Fruit fly (Drosophila melanogaster): ENCODE measurements around the gene CG31606.
A peak's percentile ranks its signal among the peaks of the same experiment; 100 is the strongest.

CG31606 gene

DNA sequence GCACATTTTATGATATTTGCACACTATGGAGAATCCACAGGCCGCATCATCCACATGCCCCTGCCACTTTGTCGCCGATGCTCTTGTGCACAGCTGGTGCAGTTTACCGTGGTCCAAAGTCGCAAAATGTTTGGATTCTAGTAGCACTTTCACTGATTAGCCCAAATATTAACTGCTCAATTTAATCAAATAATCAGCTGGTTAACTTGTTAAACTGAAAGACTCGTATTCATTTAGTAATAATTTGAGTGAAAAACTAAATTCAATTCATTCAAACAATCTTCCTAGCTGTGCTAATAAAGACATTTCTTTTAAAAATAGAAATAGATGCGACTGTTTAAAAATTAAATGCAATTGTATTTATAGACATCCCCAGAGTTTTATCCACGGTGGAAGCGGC is 20.7 kb downstream of the CG31606 start:
- no peak for TF ChIP-seq Hr96 (GFP tag; optimal IDR thresholded peaks at IDR 0.05)
- no peak for TF ChIP-seq CG7045 (GFP tag; optimal IDR thresholded peaks at IDR 0.05)

DNA sequence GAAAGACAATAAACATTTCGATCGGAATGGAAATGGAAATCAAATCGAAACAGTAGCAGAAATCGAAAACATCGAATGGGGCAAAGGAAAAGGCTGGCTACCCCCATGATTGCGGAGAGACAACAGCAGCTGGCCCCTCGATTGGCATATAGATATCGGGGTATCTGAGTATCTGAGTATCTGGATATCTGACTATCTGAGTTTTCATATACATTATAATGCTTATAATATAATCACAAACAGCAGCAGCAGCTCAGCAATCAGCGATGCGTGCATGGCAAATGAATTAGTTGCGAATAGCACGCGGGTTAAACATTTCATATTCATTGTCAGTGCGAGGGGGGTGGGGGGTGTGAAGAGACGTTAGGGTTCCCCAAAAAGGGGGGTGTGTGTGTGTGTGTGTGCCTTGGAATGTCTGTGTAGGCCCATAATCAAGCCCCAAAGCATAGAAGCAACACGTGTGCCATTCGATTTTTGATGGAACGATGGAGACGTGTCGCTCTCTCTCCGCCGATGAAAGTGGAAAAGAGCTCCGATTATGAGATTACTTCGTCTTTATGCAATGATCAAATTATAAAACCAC is 23.3 kb downstream of the CG31606 start:
- no peak for TF ChIP-seq CG7045 (GFP tag; optimal IDR thresholded peaks at IDR 0.05)
- no peak for TF ChIP-seq cic (GFP tag; optimal IDR thresholded peaks at IDR 0.05)
- TF ChIP-seq pad (GFP tag; optimal IDR thresholded peaks at IDR 0.05) = no peak
- no peak for TF ChIP-seq Clk (GFP tag; optimal IDR thresholded peaks at IDR 0.05)
- TF ChIP-seq toe (GFP tag; optimal IDR thresholded peaks at IDR 0.05) = no peak
- TF ChIP-seq CG1620 (GFP tag; optimal IDR thresholded peaks at IDR 0.05) = no peak
- no peak for TF ChIP-seq tj (GFP tag; optimal IDR thresholded peaks at IDR 0.05)
- no peak for TF ChIP-seq CG5204 (GFP tag; optimal IDR thresholded peaks at IDR 0.05)
- TF ChIP-seq Mnt (GFP tag; optimal IDR thresholded peaks at IDR 0.05) = no peak
- TF ChIP-seq Crg-1 (GFP tag; optimal IDR thresholded peaks at IDR 0.05) = no peak
- no peak for TF ChIP-seq CG33017 (tag; optimal IDR thresholded peaks at IDR 0.05)
- TF ChIP-seq ovo (GFP tag; optimal IDR thresholded peaks at IDR 0.05) = no peak
- no peak for TF ChIP-seq bab1 (GFP tag; optimal IDR thresholded peaks at IDR 0.05)
- no peak for TF ChIP-seq cnc (optimal IDR thresholded peaks at IDR 0.05)
- TF ChIP-seq CG14711 (tag; optimal IDR thresholded peaks at IDR 0.05) = no peak

DNA sequence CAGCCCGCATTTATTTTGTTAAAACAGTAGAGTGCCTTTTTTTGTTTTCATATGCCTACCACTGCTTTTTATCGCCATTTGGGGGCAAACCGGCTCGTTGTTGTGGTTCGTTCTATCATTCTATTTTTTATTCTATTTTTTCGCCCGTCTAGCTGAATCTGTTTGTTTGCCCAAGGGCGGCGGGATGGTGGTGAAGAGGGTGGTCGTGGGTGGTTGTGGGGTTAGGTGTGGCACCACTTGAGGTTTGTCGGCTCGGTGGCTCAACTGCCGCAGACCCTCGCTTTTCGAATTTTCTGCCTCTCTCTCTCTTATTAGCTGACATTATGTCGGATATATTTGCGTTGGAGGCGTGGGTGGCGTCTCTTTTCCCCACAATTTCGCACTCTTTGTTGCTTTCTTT is 24.1 kb downstream of the CG31606 start:
- TF ChIP-seq CG7101 (tag; optimal IDR thresholded peaks at IDR 0.05) (no peak), kay (GFP tag; ENCODE audit: borderline replicate concordance) (peak; percentile 30), CG14711 (tag; optimal IDR thresholded peaks at IDR 0.05) (no peak), CG12768 (GFP tag; optimal IDR thresholded peaks at IDR 0.05) (peak; percentile 37), CG33017 (tag; optimal IDR thresholded peaks at IDR 0.05) (no peak), cnc (optimal IDR thresholded peaks at IDR 0.05) (no peak), cic (GFP tag; optimal IDR thresholded peaks at IDR 0.05) (peak; percentile 6), CG7045 (GFP tag; optimal IDR thresholded peaks at IDR 0.05) (no peak), toe (GFP tag; optimal IDR thresholded peaks at IDR 0.05) (no peak), CG1620 (GFP tag; optimal IDR thresholded peaks at IDR 0.05) (no peak), ovo (GFP tag; optimal IDR thresholded peaks at IDR 0.05) (no peak)

DNA sequence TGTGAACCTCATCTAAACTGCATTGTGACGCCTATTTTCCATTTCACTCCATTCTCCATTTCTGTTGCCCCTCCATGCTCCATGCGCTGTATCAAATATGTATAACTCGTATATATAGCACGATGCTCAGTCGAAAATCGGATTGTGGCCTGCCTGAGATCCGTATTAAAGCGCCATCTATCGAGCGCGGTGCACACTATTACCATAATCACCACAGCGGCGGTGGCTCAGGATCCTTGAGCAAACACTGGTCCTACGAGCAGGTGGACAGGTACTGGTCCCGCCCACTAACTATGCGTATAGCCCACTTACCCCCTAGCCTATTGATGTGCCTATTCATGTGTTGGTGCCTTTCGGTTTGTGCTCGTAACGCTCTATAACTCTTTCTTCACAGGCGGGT is 37.6 kb downstream of the CG31606 start:
- TF ChIP-seq ovo (GFP tag; optimal IDR thresholded peaks at IDR 0.05) (no peak), cic (GFP tag; optimal IDR thresholded peaks at IDR 0.05) (no peak), Mnt (GFP tag; optimal IDR thresholded peaks at IDR 0.05) (no peak), Clk (GFP tag; optimal IDR thresholded peaks at IDR 0.05) (no peak), CG11617 (GFP tag; optimal IDR thresholded peaks at IDR 0.05) (no peak), kay (GFP tag; ENCODE audit: borderline replicate concordance) (no peak), cnc (optimal IDR thresholded peaks at IDR 0.05) (no peak), tj (GFP tag; optimal IDR thresholded peaks at IDR 0.05) (no peak), Crg-1 (GFP tag; optimal IDR thresholded peaks at IDR 0.05) (no peak), Hr96 (GFP tag; optimal IDR thresholded peaks at IDR 0.05) (no peak), CG14711 (tag; optimal IDR thresholded peaks at IDR 0.05) (no peak)

DNA sequence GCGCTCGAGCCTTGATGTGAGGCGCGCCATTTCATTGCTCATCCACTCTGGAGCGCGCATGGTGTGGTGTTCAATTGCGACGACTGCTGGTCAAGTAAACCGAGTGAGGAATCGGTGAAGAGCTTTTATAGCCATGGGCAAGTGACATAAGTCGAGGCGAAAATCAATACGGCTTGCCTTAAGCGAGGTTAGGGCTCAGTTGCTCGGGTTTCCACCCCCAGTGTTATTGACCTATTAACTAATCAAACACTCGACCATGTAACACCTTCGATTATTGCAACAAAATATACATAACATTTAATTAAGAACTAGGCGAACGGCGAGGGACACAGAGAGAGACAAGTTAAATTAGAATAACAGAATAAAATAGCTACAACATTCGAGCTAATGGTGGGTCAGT is 43.3 kb downstream of the CG31606 start, which contains the start of gene CG34134:
Gene CG34134 (minus strand): TSS at position 101 of the 400 bp plus-strand sequence.
- TF ChIP-seq bab1 (GFP tag; optimal IDR thresholded peaks at IDR 0.05) = no peak
- TF ChIP-seq cnc (optimal IDR thresholded peaks at IDR 0.05) = no peak
- TF ChIP-seq pad (GFP tag; optimal IDR thresholded peaks at IDR 0.05) = no peak
- TF ChIP-seq CG1620 (GFP tag; optimal IDR thresholded peaks at IDR 0.05) = no peak
- no peak for TF ChIP-seq Mnt (GFP tag; optimal IDR thresholded peaks at IDR 0.05)

DNA sequence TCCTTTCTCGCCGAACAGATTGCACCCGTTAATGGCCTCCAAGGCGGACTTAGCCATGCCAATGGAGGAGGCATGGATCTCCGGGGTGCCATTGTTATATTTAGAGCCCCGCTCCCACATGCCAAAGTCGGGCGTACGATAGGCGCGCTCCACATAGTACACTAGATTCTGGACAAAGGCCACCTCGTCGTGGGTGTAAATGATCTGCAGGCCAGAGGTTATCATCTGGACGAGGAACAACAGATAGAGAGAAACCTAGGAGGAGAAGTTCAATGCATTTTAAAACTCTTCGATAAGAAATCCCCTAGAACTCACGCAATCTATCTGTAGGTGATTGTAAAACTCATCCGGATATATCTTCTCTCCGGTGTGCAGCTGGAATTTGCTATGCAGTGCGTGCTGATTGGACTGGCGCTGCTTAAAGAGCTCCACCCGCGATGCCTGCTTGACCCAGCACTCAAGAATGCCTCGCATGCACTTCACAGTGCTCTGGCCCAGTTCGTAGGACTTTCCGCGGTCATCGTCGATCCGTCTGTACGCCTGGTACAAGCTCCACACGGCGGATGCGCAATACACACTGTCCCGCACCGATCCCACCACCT is 48.4 kb downstream of the CG31606 start:
- TF ChIP-seq ovo (GFP tag; optimal IDR thresholded peaks at IDR 0.05) = no peak
- no peak for TF ChIP-seq CG14711 (tag; optimal IDR thresholded peaks at IDR 0.05)
- no peak for TF ChIP-seq Hr96 (GFP tag; optimal IDR thresholded peaks at IDR 0.05)
- no peak for TF ChIP-seq Mnt (GFP tag; optimal IDR thresholded peaks at IDR 0.05)
- TF ChIP-seq CG1620 (GFP tag; optimal IDR thresholded peaks at IDR 0.05) = no peak
- no peak for TF ChIP-seq bab1 (GFP tag; optimal IDR thresholded peaks at IDR 0.05)
- no peak for TF ChIP-seq kay (GFP tag; ENCODE audit: borderline replicate concordance)
- no peak for TF ChIP-seq CG12768 (GFP tag; optimal IDR thresholded peaks at IDR 0.05)
- no peak for TF ChIP-seq cnc (optimal IDR thresholded peaks at IDR 0.05)
- no peak for TF ChIP-seq CG7045 (GFP tag; optimal IDR thresholded peaks at IDR 0.05)
- TF ChIP-seq CG5204 (GFP tag; optimal IDR thresholded peaks at IDR 0.05) = no peak
- TF ChIP-seq CG7101 (tag; optimal IDR thresholded peaks at IDR 0.05) = no peak
- no peak for TF ChIP-seq Crg-1 (GFP tag; optimal IDR thresholded peaks at IDR 0.05)
- TF ChIP-seq CG11617 (GFP tag; optimal IDR thresholded peaks at IDR 0.05) = no peak
- TF ChIP-seq toe (GFP tag; optimal IDR thresholded peaks at IDR 0.05) = no peak
- TF ChIP-seq tj (GFP tag; optimal IDR thresholded peaks at IDR 0.05) = no peak
- no peak for TF ChIP-seq cic (GFP tag; optimal IDR thresholded peaks at IDR 0.05)
- no peak for TF ChIP-seq Clk (GFP tag; optimal IDR thresholded peaks at IDR 0.05)
- TF ChIP-seq CG33017 (tag; optimal IDR thresholded peaks at IDR 0.05) = no peak
